Worm (Caenorhabditis elegans) whole organism, early embryonic: ENCODE measurements around the gene K02D3.1.

Source experiments
- F13C5.2 ChIP-seq: sonication (generic microtip); optimal IDR thresholded peaks from 2 replicates; lab custom pipeline; 2017; ENCODE audit warnings: mild to moderate bottlenecking, missing genetic modification characterization, inconsistent platforms, missing compliant biosample characterization
- aly-1 ChIP-seq: sonication (generic microtip); optimal IDR thresholded peaks from 2 replicates; lab custom pipeline; 2016; ENCODE audit warnings: missing genetic modification characterization, missing compliant biosample characterization
- ama-1 ChIP-seq: fragments of 150-350 bp; optimal IDR thresholded peaks from 2 replicates; lab custom pipeline; 2014
- ceh-13 ChIP-seq: fragments of 200-800 bp; sonication (Bioruptor generic); optimal IDR thresholded peaks from 2 replicates; lab custom pipeline; 2018; ENCODE audit warnings: mild to moderate bottlenecking, missing genetic modification characterization, missing compliant biosample characterization
- ceh-36 ChIP-seq: sonication (generic microtip); optimal IDR thresholded peaks from 2 replicates; lab custom pipeline; 2016; ENCODE audit warnings: missing genetic modification characterization, inconsistent platforms, missing compliant biosample characterization
- flt-1 ChIP-seq: fragments of 200-800 bp; sonication (Bioruptor generic); IDR thresholded peaks from 2 replicates; pipeline ENCODE4 v1.3.6; 2022; ENCODE audit warnings: missing genetic modification characterization, missing compliant biosample characterization
- hmg-4 ChIP-seq: fragments of 200-800 bp; sonication (Bioruptor generic); optimal IDR thresholded peaks from 2 replicates; lab custom pipeline; 2018; ENCODE audit warnings: mild to moderate bottlenecking, missing genetic modification characterization, missing compliant biosample characterization
- hnd-1 ChIP-seq: sonication (generic microtip); optimal IDR thresholded peaks from 2 replicates; lab custom pipeline; 2016; ENCODE audit warnings: missing genetic modification characterization, missing compliant biosample characterization
- pes-1 ChIP-seq: fragments of 200-800 bp; sonication (Bioruptor generic); IDR thresholded peaks from 2 replicates; pipeline ENCODE4 v1.3.6; 2022; ENCODE audit warnings: missing genetic modification reagents, missing genetic modification characterization, missing compliant biosample characterization
- scrt-1 ChIP-seq: fragments of 200-800 bp; sonication (Bioruptor generic); IDR thresholded peaks from 2 replicates; pipeline ENCODE4 v1.3.6; 2022; ENCODE audit warnings: missing genetic modification characterization, missing compliant biosample characterization
- sea-1 ChIP-seq: fragments of 200-800 bp; sonication (Bioruptor generic); conservative IDR thresholded peaks from 2 replicates; pipeline ENCODE4 v1.3.6; 2022; ENCODE audit warnings: missing genetic modification characterization, missing compliant biosample characterization
- tbx-11 ChIP-seq: fragments of 200-800 bp; sonication (Bioruptor generic); IDR thresholded peaks from 2 replicates; pipeline ENCODE4 v1.3.6; 2022; ENCODE audit warnings: missing genetic modification characterization, missing compliant biosample characterization
- tbx-37 ChIP-seq: fragments of 200-800 bp; sonication (Bioruptor generic); conservative IDR thresholded peaks from 2 replicates; pipeline ENCODE4 v1.3.6; 2022; ENCODE audit warnings: missing genetic modification reagents, missing genetic modification characterization, missing compliant biosample characterization

- TF ChIP-seq ama-1 (lab: Kevin White, UChicago), result no peak
- no peak for TF ChIP-seq F13C5.2 (tag; lab: Kevin White, UChicago)
- TF ChIP-seq tbx-11 (GFP tag; lab: Robert Waterston, UW), result no peak
- no peak for TF ChIP-seq hmg-4
- no peak for TF ChIP-seq ceh-36
- no peak for TF ChIP-seq hnd-1 (tag; lab: Kevin White, UChicago)
- TF ChIP-seq sea-1, result no peak
- no peak for TF ChIP-seq tbx-37 (GFP tag; lab: Robert Waterston, UW)
- TF ChIP-seq flt-1 (GFP tag; lab: Robert Waterston, UW), result no peak
- TF ChIP-seq aly-1 (tag; lab: Kevin White, UChicago), result no peak
- TF ChIP-seq scrt-1 (GFP tag; lab: Robert Waterston, UW), result no peak
- TF ChIP-seq pes-1 (GFP tag; lab: Robert Waterston, UW), result no peak
- TF ChIP-seq ceh-13 (GFP tag; lab: Kevin White, UChicago), result no peak
These were observed 6.3 kb downstream of the K02D3.1 start for ce11 chrX:13712992-13713391.
